Worm (Caenorhabditis elegans): ENCODE data around the gene rmd-2.

rmd-2 gene

DNA sequence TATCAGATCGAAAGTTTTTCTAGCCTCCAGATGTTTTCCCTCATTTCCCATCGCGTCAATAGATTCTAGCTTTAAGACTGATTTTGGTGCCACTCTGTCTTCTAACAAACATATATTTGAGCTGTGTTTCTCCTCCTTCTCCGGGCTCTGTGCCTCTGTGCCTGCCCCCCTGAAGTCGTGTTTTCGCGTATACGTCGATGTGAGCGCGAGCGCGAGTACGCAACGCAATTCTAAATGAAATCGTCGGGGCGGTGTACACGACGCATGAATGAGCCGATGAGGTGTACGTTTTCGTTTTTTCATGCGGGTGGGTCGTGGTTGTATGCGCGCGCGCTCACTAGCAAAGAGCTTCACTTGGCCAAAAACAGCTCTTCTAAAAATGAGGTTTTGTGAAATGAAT lies 20.2 kb downstream of the rmd-2 start:
- TF ChIP-seq unc-42 (tag; optimal IDR thresholded peaks at IDR 0.05) (peak; percentile 4), fkh-10 (GFP tag; optimal IDR thresholded peaks at IDR 0.05) (no peak)

DNA sequence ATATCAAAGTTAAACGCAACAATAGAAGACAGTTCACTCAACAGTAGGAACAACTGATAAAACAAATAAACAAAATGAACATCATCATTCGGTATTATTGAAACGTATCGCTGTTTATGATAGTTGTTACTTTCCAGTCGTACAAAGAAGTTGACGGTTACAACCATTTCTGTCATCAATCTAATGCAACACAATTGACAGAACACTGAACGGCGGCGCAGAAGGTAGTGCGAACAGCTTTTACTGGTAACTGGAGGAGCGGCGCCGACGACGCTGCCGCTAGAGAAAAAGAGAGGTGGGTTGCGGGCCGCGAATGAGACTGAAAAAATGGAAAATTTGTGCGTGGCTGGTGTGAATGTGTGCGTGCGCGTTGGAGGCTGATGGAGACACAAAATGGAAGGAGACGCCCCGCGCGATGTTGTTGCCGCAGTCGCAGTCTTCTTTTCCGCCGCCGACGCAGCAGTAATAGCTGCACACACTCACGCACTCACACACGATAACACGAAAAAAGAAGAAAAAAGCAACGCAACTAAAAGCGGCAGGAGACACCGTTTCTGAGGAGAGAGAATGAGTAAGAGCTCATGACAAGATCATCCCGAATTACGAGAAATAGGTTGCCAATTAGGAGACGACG lies 21.8 kb downstream of the rmd-2 start:
- no peak for TF ChIP-seq C38D4.7 (GFP tag; optimal IDR thresholded peaks at IDR 0.05)
- TF ChIP-seq ceh-19 (GFP tag; optimal IDR thresholded peaks at IDR 0.05), result no peak
- no peak for TF ChIP-seq ceh-45 (GFP tag; IDR thresholded peaks at IDR 0.05)
- no peak for TF ChIP-seq madf-2 (tag; optimal IDR thresholded peaks at IDR 0.05)
- TF ChIP-seq elt-2 (tag; optimal IDR thresholded peaks at IDR 0.05), result no peak
- TF ChIP-seq ceh-6 (GFP tag; optimal IDR thresholded peaks at IDR 0.05), result no peak
- no peak for TF ChIP-seq F13H6.1 (tag; optimal IDR thresholded peaks at IDR 0.05)
- TF ChIP-seq lim-6 (tag; optimal IDR thresholded peaks at IDR 0.05), result no peak
- TF ChIP-seq unc-55 (GFP tag; optimal IDR thresholded peaks at IDR 0.05), result no peak
- peak; percentile 28 for TF ChIP-seq ceh-31 (tag; optimal IDR thresholded peaks at IDR 0.05)
- TF ChIP-seq eyg-1 (tag; optimal IDR thresholded peaks at IDR 0.05), result no peak
- TF ChIP-seq ceh-14 (tag; optimal IDR thresholded peaks at IDR 0.05), result peak; percentile 26
- TF ChIP-seq hlh-6 (tag; optimal IDR thresholded peaks at IDR 0.05), result peak; percentile 48
- no peak for TF ChIP-seq odd-2 (tag; optimal IDR thresholded peaks at IDR 0.05)
- TF ChIP-seq ceh-9 (tag; optimal IDR thresholded peaks at IDR 0.05), result no peak
- TF ChIP-seq ama-1 (optimal IDR thresholded peaks at IDR 0.05), result no peak
- TF ChIP-seq hlh-30 (tag; optimal IDR thresholded peaks at IDR 0.05; ENCODE audit: insufficient read depth), result no peak
- TF ChIP-seq ref-2 (tag; optimal IDR thresholded peaks at IDR 0.05), result peak; percentile 16
- no peak for TF ChIP-seq ztf-16 (tag; optimal IDR thresholded peaks at IDR 0.05)
- TF ChIP-seq unc-86 (tag; optimal IDR thresholded peaks at IDR 0.05), result no peak
- TF ChIP-seq hlh-13 (GFP tag; optimal IDR thresholded peaks at IDR 0.05), result no peak
- TF ChIP-seq dmd-4 (tag; optimal IDR thresholded peaks at IDR 0.05; ENCODE audit: borderline replicate concordance), result no peak
- no peak for TF ChIP-seq nhr-11 (tag; optimal IDR thresholded peaks at IDR 0.05)
- no peak for TF ChIP-seq nhr-232 (tag; optimal IDR thresholded peaks at IDR 0.05)
- peak; percentile 21 for TF ChIP-seq unc-42 (tag; optimal IDR thresholded peaks at IDR 0.05)

DNA sequence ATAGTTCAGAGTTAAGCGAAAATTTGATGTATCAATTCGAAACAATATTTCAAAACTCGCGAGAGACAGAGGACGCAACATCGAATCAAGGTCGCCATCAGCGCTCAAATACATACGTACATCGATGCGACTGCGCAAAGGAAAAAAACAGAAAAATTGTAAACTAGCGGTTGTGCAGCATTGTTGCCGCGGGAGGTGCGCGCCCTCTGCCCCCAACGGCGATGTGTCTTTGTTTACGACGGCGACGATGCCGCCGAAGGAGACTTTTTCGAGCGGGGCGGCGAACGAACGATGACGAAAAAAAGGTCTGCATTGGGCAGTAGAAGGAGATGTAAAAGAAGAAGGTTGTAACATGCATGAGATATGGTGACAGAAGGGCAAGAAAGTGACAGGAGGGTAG lies 23.2 kb downstream of the rmd-2 start:
- TF ChIP-seq pax-1 (tag; optimal IDR thresholded peaks at IDR 0.05), result no peak
- no peak for TF ChIP-seq ahr-1 (tag; optimal IDR thresholded peaks at IDR 0.05)
- TF ChIP-seq odd-2 (tag; optimal IDR thresholded peaks at IDR 0.05), result no peak

DNA sequence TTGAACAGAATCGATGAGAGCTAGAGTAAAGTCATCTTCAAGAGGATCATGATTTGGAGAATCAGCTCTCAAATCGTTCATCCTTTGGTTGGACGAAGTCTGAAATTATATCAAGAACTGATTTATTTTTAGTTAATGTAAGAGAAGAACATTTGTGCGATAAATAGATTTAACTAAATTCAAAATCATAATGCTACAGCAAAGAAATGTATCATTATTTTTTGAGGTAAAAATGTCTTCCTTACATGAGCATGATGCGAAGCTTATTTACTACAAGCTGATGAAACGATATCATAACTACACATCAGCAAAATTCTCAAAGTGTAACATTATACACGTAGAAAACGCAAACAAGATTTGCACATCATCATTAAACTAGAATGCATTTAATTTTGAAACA lies 23.7 kb downstream of the rmd-2 start, which contains the start of gene madf-4:
Gene madf-4 (minus strand): TSS at position 101 of the 400 bp plus-strand sequence.
- no peak for TF ChIP-seq madf-2 (tag; optimal IDR thresholded peaks at IDR 0.05)
- TF ChIP-seq sox-2 (GFP tag; IDR thresholded peaks at IDR 0.05), result no peak
- TF ChIP-seq unc-42 (tag; optimal IDR thresholded peaks at IDR 0.05), result no peak
- TF ChIP-seq ceh-6 (GFP tag; optimal IDR thresholded peaks at IDR 0.05), result no peak
- TF ChIP-seq hlh-15 (tag; optimal IDR thresholded peaks at IDR 0.05), result no peak
- no peak for TF ChIP-seq ceh-30 (tag; optimal IDR thresholded peaks at IDR 0.05)
- TF ChIP-seq ceh-22 (tag; optimal IDR thresholded peaks at IDR 0.05), result no peak
- TF ChIP-seq Y22D7AL.16 (tag; optimal IDR thresholded peaks at IDR 0.05), result no peak
- TF ChIP-seq ceh-18 (tag; optimal IDR thresholded peaks at IDR 0.05), result no peak
- TF ChIP-seq mec-3 (tag; optimal IDR thresholded peaks at IDR 0.05; ENCODE audit: borderline replicate concordance), result no peak
- no peak for TF ChIP-seq pax-1 (tag; optimal IDR thresholded peaks at IDR 0.05)
- no peak for TF ChIP-seq ceh-31 (tag; optimal IDR thresholded peaks at IDR 0.05)
- TF ChIP-seq K09A11.1 (tag; optimal IDR thresholded peaks at IDR 0.05; ENCODE audit: insufficient read depth), result no peak
- TF ChIP-seq hlh-13 (GFP tag; optimal IDR thresholded peaks at IDR 0.05), result no peak
- TF ChIP-seq ceh-14 (tag; optimal IDR thresholded peaks at IDR 0.05), result no peak
